Worm (Caenorhabditis elegans): ENCODE data around the gene K03H9.3.

The K03H9.3 gene

DNA sequence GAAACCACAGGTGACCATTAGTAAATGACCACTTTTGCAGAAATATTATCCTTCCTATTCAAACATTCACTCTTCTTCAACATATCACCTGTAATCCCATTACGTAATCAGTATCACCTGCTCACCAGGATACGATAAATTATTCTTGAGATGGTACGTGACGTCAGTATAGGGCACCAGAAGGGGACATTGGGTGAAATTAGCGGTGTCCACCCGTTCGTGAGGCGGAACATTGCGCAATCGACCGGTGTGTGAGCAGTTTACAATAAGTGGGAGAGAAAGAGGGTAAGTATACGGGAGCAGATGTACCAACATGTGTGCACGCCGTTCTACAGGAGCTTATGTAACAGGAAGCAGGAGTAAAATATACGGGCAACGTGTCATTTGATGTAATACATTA is 4.9 kb upstream of the K03H9.3 start:
- TF ChIP-seq ceh-28 (tag; optimal IDR thresholded peaks at IDR 0.05) (no peak), lsy-12 (tag; optimal IDR thresholded peaks at IDR 0.05) (no peak), unc-39 (tag; optimal IDR thresholded peaks at IDR 0.05) (no peak), ZK546.5 (tag; optimal IDR thresholded peaks at IDR 0.05) (no peak), mml-1 (tag; optimal IDR thresholded peaks at IDR 0.05) (no peak)

DNA sequence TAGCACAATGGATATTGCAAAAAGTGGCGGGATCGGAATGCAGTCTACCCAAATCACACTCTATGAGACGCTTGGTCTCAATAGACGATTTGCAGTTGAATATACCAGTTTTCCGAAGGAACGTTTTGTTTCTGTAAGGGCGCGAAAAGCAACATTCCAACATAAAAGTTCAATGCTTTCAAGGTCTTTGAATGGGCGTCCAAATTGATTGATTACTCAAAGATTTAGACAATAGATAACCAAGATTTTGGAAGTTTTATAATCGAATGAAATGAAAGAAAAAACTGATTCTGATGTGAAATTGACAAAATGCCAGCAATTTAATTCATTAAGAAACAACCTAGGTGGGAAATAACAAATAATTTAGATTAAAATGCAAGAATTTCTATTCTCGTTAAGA is 3.7 kb upstream of the K03H9.3 start:
- TF ChIP-seq egl-27 (tag; optimal IDR thresholded peaks at IDR 0.05), result no peak
- TF ChIP-seq elt-1 (tag; optimal IDR thresholded peaks at IDR 0.05), result peak; percentile 66
- TF ChIP-seq nhr-25 (tag; optimal IDR thresholded peaks at IDR 0.05), result peak; percentile 76

DNA sequence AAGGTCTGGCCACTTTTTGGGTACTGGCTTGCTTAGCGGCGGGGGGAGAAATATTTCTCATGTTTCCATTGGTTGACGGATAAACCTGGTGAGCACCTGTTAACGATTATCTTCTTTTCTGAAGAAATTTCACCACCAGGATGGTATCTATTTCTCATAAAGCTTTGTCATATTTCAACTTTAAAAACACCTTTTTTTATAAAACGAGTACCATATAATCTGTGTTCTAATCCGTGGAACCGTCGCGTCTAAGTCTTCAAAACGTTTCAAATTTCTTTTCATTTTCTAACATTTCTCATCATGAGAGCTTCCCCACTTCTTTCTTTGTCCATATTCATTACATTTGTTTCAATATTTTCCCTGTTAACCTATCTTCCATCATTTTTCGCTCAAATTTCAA is 3.1 kb downstream of the K03H9.3 start, which contains the start of gene col-75:
Gene col-75, plus strand, starts transcription at position 301 of the 400 bp plus-strand sequence.
- no peak for TF ChIP-seq jun-1 (tag; optimal IDR thresholded peaks at IDR 0.05)
- no peak for TF ChIP-seq eor-1 (tag; optimal IDR thresholded peaks at IDR 0.05)
- no peak for TF ChIP-seq egl-27 (tag; optimal IDR thresholded peaks at IDR 0.05)

- TF ChIP-seq pha-4 (tag; optimal IDR thresholded peaks at IDR 0.05) (no peak), jun-1 (tag; optimal IDR thresholded peaks at IDR 0.05) (no peak), ceh-28 (tag; optimal IDR thresholded peaks at IDR 0.05) (no peak), R02D3.7 (tag; optimal IDR thresholded peaks at IDR 0.05) (no peak), ZK546.5 (tag; optimal IDR thresholded peaks at IDR 0.05) (no peak), sea-2 (GFP tag; optimal IDR thresholded peaks at IDR 0.05) (no peak)
Measured at ce11 chrII:6436845-6437244, 13.9 kb downstream of the K03H9.3 start.

ce11 chrII:6441128-6441527 is 18.2 kb downstream of the K03H9.3 start, which contains the start of gene cutl-16:
Gene cutl-16, plus strand, starts transcription at chrII:6441428.
- no peak for TF ChIP-seq nhr-43 (tag; optimal IDR thresholded peaks at IDR 0.05; ENCODE audit: poor library complexity, severe bottlenecking)
- TF ChIP-seq fkh-10 (GFP tag; optimal IDR thresholded peaks at IDR 0.05), result no peak
- no peak for TF ChIP-seq nhr-67 (tag; optimal IDR thresholded peaks at IDR 0.05)
- TF ChIP-seq pqm-1 (tag; optimal IDR thresholded peaks at IDR 0.05), result no peak
- no peak for TF ChIP-seq hmg-11 (tag; optimal IDR thresholded peaks at IDR 0.05)
- no peak for TF ChIP-seq elt-2 (tag; optimal IDR thresholded peaks at IDR 0.05)
- TF ChIP-seq unc-62 (GFP tag; optimal IDR thresholded peaks at IDR 0.05), result no peak
- no peak for TF ChIP-seq snpc-4 (tag; optimal IDR thresholded peaks at IDR 0.05)
- no peak for TF ChIP-seq lin-39 (tag; optimal IDR thresholded peaks at IDR 0.05)
- TF ChIP-seq egl-27 (tag; optimal IDR thresholded peaks at IDR 0.05), result no peak
- TF ChIP-seq ceh-16 (tag; optimal IDR thresholded peaks at IDR 0.05), result no peak

DNA sequence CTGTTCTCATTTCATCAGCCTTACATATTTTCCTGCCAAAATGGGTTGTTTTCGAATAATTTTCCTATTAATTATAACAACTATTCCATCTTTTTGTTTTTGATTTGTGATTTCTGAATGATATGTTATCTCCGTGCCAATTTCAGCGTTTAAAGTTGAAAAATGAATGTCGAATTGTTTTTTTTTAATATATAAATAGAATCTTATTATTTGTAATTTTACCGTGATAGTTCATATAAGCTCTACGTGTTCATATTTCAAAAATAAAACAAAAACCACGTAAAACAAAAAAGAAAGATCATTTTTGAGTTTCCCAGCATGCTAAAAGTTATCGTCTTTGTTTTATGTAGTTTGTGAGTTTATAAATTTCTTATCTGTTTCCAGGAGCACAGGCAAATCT is 20.8 kb downstream of the K03H9.3 start, which contains the start of gene K06A1.2:
Gene K06A1.2, plus strand, starts transcription at position 301 of the 400 bp plus-strand sequence.
- no peak for TF ChIP-seq ceh-9 (tag; optimal IDR thresholded peaks at IDR 0.05)
- TF ChIP-seq fkh-2 (tag; optimal IDR thresholded peaks at IDR 0.05), result no peak
- no peak for TF ChIP-seq snpc-4 (tag; optimal IDR thresholded peaks at IDR 0.05)
- no peak for TF ChIP-seq nfya-1 (tag; optimal IDR thresholded peaks at IDR 0.05; ENCODE audit: insufficient read depth)
- TF ChIP-seq pqm-1 (tag; optimal IDR thresholded peaks at IDR 0.05), result no peak
- TF ChIP-seq tbx-2 (tag; optimal IDR thresholded peaks at IDR 0.05), result no peak
- no peak for TF ChIP-seq unc-62 (GFP tag; optimal IDR thresholded peaks at IDR 0.05)
- no peak for TF ChIP-seq lsy-12 (tag; optimal IDR thresholded peaks at IDR 0.05)
- no peak for TF ChIP-seq nhr-77 (tag; optimal IDR thresholded peaks at IDR 0.05)
- no peak for TF ChIP-seq fos-1 (tag; optimal IDR thresholded peaks at IDR 0.05)
- TF ChIP-seq elt-1 (tag; optimal IDR thresholded peaks at IDR 0.05), result no peak
- no peak for TF ChIP-seq ceh-82 (tag; optimal IDR thresholded peaks at IDR 0.05)
- TF ChIP-seq lin-15B (tag; optimal IDR thresholded peaks at IDR 0.05), result no peak
- no peak for TF ChIP-seq elt-2 (tag; optimal IDR thresholded peaks at IDR 0.05)
- TF ChIP-seq egl-27 (tag; optimal IDR thresholded peaks at IDR 0.05), result no peak
- no peak for TF ChIP-seq ceh-16 (tag; optimal IDR thresholded peaks at IDR 0.05)
- TF ChIP-seq skn-1 (tag; optimal IDR thresholded peaks at IDR 0.05), result no peak
- no peak for TF ChIP-seq mml-1 (tag; optimal IDR thresholded peaks at IDR 0.05)
